Worm (Caenorhabditis elegans): ENCODE data around the gene pcdr-1.

Gene pcdr-1

ce11 chrX:15721346-15721745 is 54.8 kb downstream of the pcdr-1 start, which contains the start of gene ZK662.5:
TSS of gene ZK662.5 (plus strand) at chrX:15721646.
- TF ChIP-seq ceh-16 (tag; optimal IDR thresholded peaks at IDR 0.05) (no peak), nhr-21 (tag; optimal IDR thresholded peaks at IDR 0.05) (no peak)
